Worm (Caenorhabditis elegans): ENCODE measurements around the gene hpo-12.

DNA sequence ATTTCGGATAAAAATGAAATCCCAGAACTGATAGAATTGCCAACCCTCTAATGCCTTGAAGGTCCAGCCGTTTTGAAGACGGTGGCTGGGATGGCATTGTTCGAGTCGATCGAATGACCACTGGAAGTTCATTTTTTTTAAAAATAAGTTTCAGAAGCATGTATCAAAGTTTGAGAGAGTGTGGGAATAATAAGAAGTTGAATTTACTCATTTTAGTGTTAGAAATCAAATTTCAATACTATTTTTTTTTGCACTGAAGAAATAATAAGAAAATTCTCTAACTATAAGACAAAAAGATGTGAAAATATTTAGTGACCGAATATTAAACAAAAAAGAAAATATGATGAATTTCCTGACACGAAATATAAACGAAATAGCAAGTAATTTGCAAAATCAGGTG lies 18.2 kb downstream of the hpo-12 start, which contains the start of gene oac-59:
- TF ChIP-seq tbx-37 (GFP tag; conservative IDR thresholded peaks at IDR 0.05) (no peak), hnd-1 (tag; optimal IDR thresholded peaks at IDR 0.05) (no peak), ama-1 (optimal IDR thresholded peaks at IDR 0.05) (no peak), tra-4 (tag; optimal IDR thresholded peaks at IDR 0.05) (no peak), hmg-4 (GFP tag; optimal IDR thresholded peaks at IDR 0.05) (no peak), ets-7 (tag; optimal IDR thresholded peaks at IDR 0.05) (no peak), F13C5.2 (tag; optimal IDR thresholded peaks at IDR 0.05) (no peak), ceh-13 (GFP tag; optimal IDR thresholded peaks at IDR 0.05) (no peak), sea-1 (GFP tag; conservative IDR thresholded peaks at IDR 0.05) (no peak), hmbx-1 (tag; optimal IDR thresholded peaks at IDR 0.05) (no peak)
